Worm (Caenorhabditis elegans) whole organism, L4 larva: ENCODE data around the gene Y24F12A.1.

Experiments used
- D1046.2 ChIP-seq: fragments of 200-800 bp; sonication (Bioruptor generic); IDR thresholded peaks from 2 replicates; pipeline ENCODE4 v1.3.6; 2022; ENCODE audit warnings: missing genetic modification characterization, missing compliant biosample characterization
- T20F7.1 ChIP-seq: fragments of 200-800 bp; sonication (Bioruptor generic); optimal IDR thresholded peaks from 2 replicates; lab custom pipeline; 2018; ENCODE audit warnings: mild to moderate bottlenecking, missing genetic modification characterization, missing compliant biosample characterization
- T26A8.4 ChIP-seq: fragments of 200-800 bp; sonication (Bioruptor generic); IDR thresholded peaks from 2 replicates; pipeline ENCODE4 v1.3.6; 2022; ENCODE audit warnings: missing genetic modification characterization, missing compliant biosample characterization
- Y105C5A.15 ChIP-seq: fragments of 200-800 bp; sonication (Bioruptor generic); IDR thresholded peaks from 2 replicates; pipeline ENCODE4 v1.3.6; 2022; ENCODE audit warnings: missing genetic modification characterization, missing compliant biosample characterization
- Y48G9A.11 ChIP-seq: fragments of 200-800 bp; sonication (Bioruptor generic); IDR thresholded peaks from 2 replicates; pipeline ENCODE4 v1.3.6; 2022; ENCODE audit warnings: missing genetic modification reagents, missing genetic modification characterization, missing compliant biosample characterization
- Y75B8A.6 ChIP-seq: fragments of 200-800 bp; sonication (Bioruptor generic); IDR thresholded peaks from 2 replicates; pipeline ENCODE4 v1.3.6; 2022; ENCODE audit warnings: missing genetic modification reagents, missing genetic modification characterization, missing compliant biosample characterization
- ZK337.2 ChIP-seq: fragments of 200-800 bp; sonication (Bioruptor generic); IDR thresholded peaks from 2 replicates; pipeline ENCODE4 v1.3.6; 2022; ENCODE audit warnings: missing genetic modification reagents, missing genetic modification characterization, missing compliant biosample characterization
- aha-1 ChIP-seq: fragments of 150-350 bp; peaks from one replicate; lab custom pipeline; 2014; ENCODE audit warnings: missing biosample characterization, missing genetic modification characterization
- aly-2 ChIP-seq: sonication (generic microtip); optimal IDR thresholded peaks from 2 replicates; lab custom pipeline; 2018; ENCODE audit warnings: missing biosample characterization, missing genetic modification characterization
- ama-1 ChIP-seq: fragments of 150-350 bp; optimal IDR thresholded peaks from 2 replicates; lab custom pipeline; 2014; ENCODE audit warnings: inconsistent platforms, mixed read lengths
- arid-1 ChIP-seq: fragments of 200-800 bp; sonication (Bioruptor generic); conservative IDR thresholded peaks from 2 replicates; pipeline ENCODE4 v1.3.6; 2022; ENCODE audit warnings: missing genetic modification reagents, missing genetic modification characterization, missing compliant biosample characterization
- attf-4 ChIP-seq: sonication (generic microtip); optimal IDR thresholded peaks from 3 replicates; lab custom pipeline; 2017; ENCODE audit warnings: missing biosample characterization, missing genetic modification characterization
- ceh-62 ChIP-seq: sonication (generic microtip); optimal IDR thresholded peaks from 2 replicates; lab custom pipeline; 2017; ENCODE audit warnings: missing biosample characterization, missing genetic modification characterization
- ces-1 ChIP-seq: fragments of 150-350 bp; sonication (generic microtip); optimal IDR thresholded peaks from 4 replicates; lab custom pipeline; 2014; ENCODE audit warnings: missing biosample characterization, missing genetic modification reagents, missing genetic modification characterization
- daf-12 ChIP-seq: fragments of 150-350 bp; optimal IDR thresholded peaks from 2 replicates; lab custom pipeline; 2014; ENCODE audit warnings: missing biosample characterization, missing genetic modification reagents, missing genetic modification characterization
- daf-16 ChIP-seq, 3 experiments: sonication (generic microtip); optimal IDR thresholded peaks; 2 replicates each; lab custom pipeline; 2016 to 2017; ENCODE audit warnings: missing genetic modification characterization in 3 of 3, missing genetic modification reagents in 3 of 3, mild to moderate bottlenecking in 2 of 3, missing compliant biosample characterization in 2 of 3, missing biosample characterization in 1 of 3, moderate library complexity in 1 of 3
- daf-8 ChIP-seq: fragments of 200-800 bp; sonication (Bioruptor generic); IDR thresholded peaks from 2 replicates; pipeline ENCODE4 v1.3.6; 2022; ENCODE audit warnings: missing genetic modification characterization, missing compliant biosample characterization
- dmd-6 ChIP-seq: fragments of 200-800 bp; sonication (Bioruptor generic); IDR thresholded peaks from 2 replicates; pipeline ENCODE4 v1.3.6; 2022; ENCODE audit warnings: missing genetic modification reagents, missing genetic modification characterization, missing compliant biosample characterization
- dmd-8 ChIP-seq: fragments of 200-800 bp; sonication (Bioruptor generic); IDR thresholded peaks from 2 replicates; pipeline ENCODE4 v1.3.6; 2022; ENCODE audit warnings: missing genetic modification characterization, missing compliant biosample characterization
- dmd-9 ChIP-seq: fragments of 200-800 bp; sonication (Bioruptor generic); IDR thresholded peaks from 2 replicates; pipeline ENCODE4 v1.3.6; 2022; ENCODE audit warnings: missing genetic modification reagents, missing genetic modification characterization, missing compliant biosample characterization
- egl-43 ChIP-seq: fragments of 200-800 bp; sonication (Bioruptor generic); IDR thresholded peaks from 2 replicates; pipeline ENCODE4 v1.3.6; 2022; ENCODE audit warnings: missing genetic modification reagents, missing genetic modification characterization, missing compliant biosample characterization
- gei-8 ChIP-seq: fragments of 200-800 bp; sonication (Bioruptor generic); optimal IDR thresholded peaks from 2 replicates; lab custom pipeline; 2018; ENCODE audit warnings: mild to moderate bottlenecking, missing genetic modification characterization, missing compliant biosample characterization
- hlh-11 ChIP-seq: fragments of 200-800 bp; sonication (Bioruptor generic); optimal IDR thresholded peaks from 2 replicates; lab custom pipeline; 2018; ENCODE audit warnings: mild to moderate bottlenecking, missing genetic modification characterization, missing compliant biosample characterization
- hlh-30 ChIP-seq: sonication (generic microtip); optimal IDR thresholded peaks from 2 replicates; lab custom pipeline; 2017; ENCODE audit warnings: antibody characterized with exemption, mild to moderate bottlenecking, missing genetic modification characterization, missing compliant biosample characterization; ENCODE audit not compliant: insufficient read depth
- hmg-1.1 ChIP-seq: fragments of 200-800 bp; sonication (Bioruptor generic); IDR thresholded peaks from 2 replicates; pipeline ENCODE4 v1.3.6; 2022; ENCODE audit warnings: missing genetic modification reagents, missing genetic modification characterization, missing compliant biosample characterization
- jun-1 ChIP-seq: fragments of 150-350 bp; optimal IDR thresholded peaks from 2 replicates; lab custom pipeline; 2014; ENCODE audit warnings: missing biosample characterization, missing genetic modification reagents, missing genetic modification characterization
- lin-1 ChIP-seq: fragments of 200-800 bp; sonication (Bioruptor generic); IDR thresholded peaks from 2 replicates; pipeline ENCODE4 v1.3.6; 2022; ENCODE audit warnings: missing genetic modification reagents, missing genetic modification characterization, missing compliant biosample characterization
- lin-15B ChIP-seq: fragments of 150-350 bp; sonication (generic microtip); optimal IDR thresholded peaks from 3 replicates; lab custom pipeline; 2014; ENCODE audit warnings: missing biosample characterization, missing genetic modification characterization
- lin-38 ChIP-seq: fragments of 200-800 bp; sonication (Bioruptor generic); IDR thresholded peaks from 2 replicates; pipeline ENCODE4 v1.3.6; 2022; ENCODE audit warnings: missing genetic modification reagents, missing genetic modification characterization, missing compliant biosample characterization
- lir-3 ChIP-seq: sonication (generic microtip); optimal IDR thresholded peaks from 2 replicates; lab custom pipeline; 2016; ENCODE audit warnings: mild to moderate bottlenecking, missing genetic modification characterization, missing compliant biosample characterization
- madf-5 ChIP-seq, 2 experiments: fragments of 200-800 bp; sonication (Bioruptor generic); IDR thresholded peaks; 2 replicates each; pipeline ENCODE4 v1.3.6; 2022; ENCODE audit warnings: missing compliant biosample characterization in 2 of 2, missing genetic modification characterization in 2 of 2
- madf-9 ChIP-seq: fragments of 200-800 bp; sonication (Bioruptor generic); conservative IDR thresholded peaks from 2 replicates; pipeline ENCODE4 v1.3.6; 2022; ENCODE audit warnings: missing genetic modification reagents, missing genetic modification characterization, missing compliant biosample characterization
- mdt-29 ChIP-seq: fragments of 200-800 bp; sonication (Bioruptor generic); IDR thresholded peaks from 2 replicates; pipeline ENCODE4 v1.3.6; 2022; ENCODE audit warnings: missing genetic modification reagents, missing genetic modification characterization, missing compliant biosample characterization
- mep-1 ChIP-seq: fragments of 150-350 bp; sonication (generic microtip); optimal IDR thresholded peaks from 3 replicates; lab custom pipeline; 2014; ENCODE audit warnings: missing biosample characterization, missing genetic modification characterization
- mxl-3 ChIP-seq: fragments of 200-800 bp; sonication (Bioruptor generic); optimal IDR thresholded peaks from 2 replicates; lab custom pipeline; 2018; ENCODE audit warnings: mild to moderate bottlenecking, missing genetic modification characterization, missing compliant biosample characterization
- nhr-10 ChIP-seq: fragments of 150-350 bp; optimal IDR thresholded peaks from 2 replicates; lab custom pipeline; 2014; ENCODE audit warnings: missing biosample characterization, missing genetic modification characterization
- nhr-102 ChIP-seq: sonication (generic microtip); optimal IDR thresholded peaks from 2 replicates; lab custom pipeline; 2016; ENCODE audit warnings: mild to moderate bottlenecking, missing genetic modification characterization, moderate library complexity, missing compliant biosample characterization
- nhr-111 ChIP-seq: fragments of 200-800 bp; sonication (Bioruptor generic); optimal IDR thresholded peaks from 2 replicates; lab custom pipeline; 2018; ENCODE audit warnings: mild to moderate bottlenecking, missing genetic modification characterization, missing compliant biosample characterization
- nhr-237 ChIP-seq: sonication (generic microtip); optimal IDR thresholded peaks from 2 replicates; lab custom pipeline; 2017; ENCODE audit warnings: missing biosample characterization, missing genetic modification characterization
- nhr-28 ChIP-seq: fragments of 150-350 bp; optimal IDR thresholded peaks from 2 replicates; lab custom pipeline; 2014; ENCODE audit warnings: missing biosample characterization, missing genetic modification characterization
- nhr-48 ChIP-seq: sonication (generic microtip); optimal IDR thresholded peaks from 2 replicates; lab custom pipeline; 2016; ENCODE audit warnings: mild to moderate bottlenecking, missing genetic modification characterization, missing compliant biosample characterization
- nhr-76 ChIP-seq: fragments of 150-350 bp; optimal IDR thresholded peaks from 2 replicates; lab custom pipeline; 2014; ENCODE audit warnings: missing biosample characterization, missing genetic modification characterization
- pha-4 ChIP-seq, 2 experiments: fragments of 150-350 bp in 1 of 2; fragments of 200-800 bp in 1 of 2; sonication (Bioruptor generic) in 1 of 2; IDR thresholded peaks in 1 of 2; optimal IDR thresholded peaks in 1 of 2; 2 replicates each; pipeline versions ENCODE4 v1.3.6 to Lab custom; 2014 to 2022; ENCODE audit warnings: missing genetic modification characterization in 2 of 2, missing genetic modification reagents in 2 of 2, missing biosample characterization in 1 of 2, missing compliant biosample characterization in 1 of 2
- saeg-2 ChIP-seq: fragments of 200-800 bp; sonication (Bioruptor generic); IDR thresholded peaks from 2 replicates; pipeline ENCODE4 v1.3.6; 2022; ENCODE audit warnings: missing genetic modification reagents, missing genetic modification characterization, missing compliant biosample characterization
- spr-3 ChIP-seq: fragments of 200-800 bp; sonication (Bioruptor generic); optimal IDR thresholded peaks from 2 replicates; lab custom pipeline; 2018; ENCODE audit warnings: mild to moderate bottlenecking, missing genetic modification characterization, missing compliant biosample characterization
- tra-1 ChIP-seq: fragments of 200-800 bp; sonication (Bioruptor generic); IDR thresholded peaks from 2 replicates; pipeline ENCODE4 v1.3.6; 2022; ENCODE audit warnings: missing genetic modification reagents, missing genetic modification characterization, missing compliant biosample characterization
- unc-130 ChIP-seq: sonication (generic microtip); optimal IDR thresholded peaks from 2 replicates; lab custom pipeline; 2016; ENCODE audit warnings: missing genetic modification reagents, missing genetic modification characterization, missing compliant biosample characterization
- unc-39 ChIP-seq: sonication (generic microtip); optimal IDR thresholded peaks from 2 replicates; lab custom pipeline; 2017; ENCODE audit warnings: missing biosample characterization, missing genetic modification characterization
- unc-62 ChIP-seq, 3 experiments: fragments of 150-350 bp in 1 of 3; sonication (generic microtip); optimal IDR thresholded peaks in 2 of 3; peaks in 1 of 3; 1 replicate in 1 of 3; 2 replicates in 2 of 3; lab custom pipeline; 2014 to 2017; ENCODE audit warnings: missing biosample characterization in 3 of 3, missing genetic modification characterization in 3 of 3, missing genetic modification reagents in 3 of 3, missing genotype in 1 of 3
- zag-1 ChIP-seq: fragments of 150-350 bp; optimal IDR thresholded peaks from 2 replicates; lab custom pipeline; 2014; ENCODE audit warnings: missing biosample characterization, missing genetic modification characterization
- zip-2 ChIP-seq: fragments of 150-350 bp; optimal IDR thresholded peaks from 2 replicates; lab custom pipeline; 2014; ENCODE audit warnings: missing biosample characterization, missing genetic modification characterization
- ztf-11 ChIP-seq: fragments of 150-350 bp; optimal IDR thresholded peaks from 2 replicates; lab custom pipeline; 2014; ENCODE audit warnings: missing biosample characterization, missing genetic modification characterization

The Y24F12A.1 gene

DNA sequence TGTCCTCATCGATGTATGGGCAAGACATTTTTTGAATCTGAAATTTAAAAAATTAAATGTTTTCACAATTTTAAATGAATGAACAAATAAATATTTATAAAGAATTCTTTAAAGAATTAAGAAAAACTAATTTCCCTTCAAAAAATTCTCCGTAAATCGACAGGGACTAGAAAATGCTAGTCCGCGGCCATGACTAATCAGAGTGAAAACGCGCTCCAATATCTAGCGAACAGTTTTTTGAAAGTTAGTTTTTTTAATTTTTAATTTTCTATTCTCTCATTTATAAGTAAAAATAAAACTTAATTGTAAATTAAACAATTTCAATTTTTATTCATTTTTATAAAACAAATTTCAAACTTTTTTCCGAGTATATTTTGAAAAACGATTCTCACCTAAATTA is 12.2 kb upstream of the Y24F12A.1 start (continued):
- TF ChIP-seq dmd-9 (GFP tag; lab: Robert Waterston, UW) (no peak), nhr-28 (tag; lab: Kevin White, UChicago) (no peak), nhr-48 (tag; lab: Kevin White, UChicago) (no peak), madf-5 (GFP tag; IDR thresholded peaks at IDR 0.05; lab: Robert Waterston, UW) (no peak), arid-1 (no peak), D1046.2 (GFP tag; lab: Robert Waterston, UW) (no peak), daf-8 (GFP tag; lab: Robert Waterston, UW) (no peak), mep-1 (tag; lab: Kevin White, UChicago) (no peak), pha-4 (GFP tag; IDR thresholded peaks at IDR 0.05; lab: Robert Waterston, UW) (no peak), pha-4 (tag; optimal IDR thresholded peaks at IDR 0.05; lab: Kevin White, UChicago) (no peak), ama-1 (lab: Kevin White, UChicago) (no peak), jun-1 (tag; lab: Kevin White, UChicago) (no peak), T20F7.1 (no peak), nhr-111 (GFP tag; lab: Kevin White, UChicago) (no peak), attf-4 (tag; lab: Kevin White, UChicago) (no peak), unc-130 (GFP tag; lab: Kevin White, UChicago) (peak; percentile 52), dmd-6 (GFP tag; lab: Robert Waterston, UW) (no peak), saeg-2 (GFP tag; lab: Robert Waterston, UW) (no peak), hlh-30 (tag; lab: Kevin White, UChicago) (no peak), lin-1 (0 out of 2 replicates have a peak, but pooled peaks have one; percentile 25), egl-43 (GFP tag; lab: Robert Waterston, UW) (no peak), aly-2 (tag; lab: Kevin White, UChicago) (no peak), daf-12 (no peak), lir-3 (tag; lab: Kevin White, UChicago) (no peak), hmg-1.1 (no peak), dmd-8 (GFP tag; lab: Robert Waterston, UW) (no peak), madf-9 (GFP tag; lab: Robert Waterston, UW) (0 out of 2 replicates have a peak, but pooled peaks have one; percentile 18), T26A8.4 (no peak), unc-62 (GFP tag; optimal IDR thresholded peaks at IDR 0.05 in 1 of 2; lab: Kevin White, UChicago) (no peak), unc-62 (tag; optimal IDR thresholded peaks at IDR 0.05; lab: Kevin White, UChicago) (no peak), ZK337.2 (GFP tag; lab: Robert Waterston, UW) (no peak), spr-3 (GFP tag; lab: Kevin White, UChicago) (no peak), gei-8 (GFP tag; lab: Kevin White, UChicago) (no peak), ztf-11 (tag; lab: Kevin White, UChicago) (no peak), nhr-76 (no peak), nhr-102 (tag; lab: Kevin White, UChicago) (no peak), lin-38 (GFP tag; lab: Robert Waterston, UW) (peak; percentile 49), nhr-10 (tag; lab: Kevin White, UChicago) (no peak), zip-2 (no peak), ces-1 (no peak), mxl-3 (GFP tag; lab: Kevin White, UChicago) (no peak), nhr-237 (tag; lab: Kevin White, UChicago) (no peak), Y105C5A.15 (GFP tag; lab: Robert Waterston, UW) (no peak), tra-1 (no peak), zag-1 (no peak), daf-16 (GFP tag; optimal IDR thresholded peaks at IDR 0.05; lab: Kevin White, UChicago) (no peak), daf-16 (tag; optimal IDR thresholded peaks at IDR 0.05; lab: Kevin White, UChicago) (peak; percentile 19), mdt-29 (no peak), Y48G9A.11 (GFP tag; lab: Robert Waterston, UW) (no peak), ceh-62 (tag; lab: Kevin White, UChicago) (no peak), aha-1 (tag; lab: Kevin White, UChicago) (no peak), unc-39 (tag; lab: Kevin White, UChicago) (no peak), Y75B8A.6 (GFP tag; lab: Robert Waterston, UW) (no peak), hlh-11 (tag; lab: Kevin White, UChicago) (no peak), lin-15B (tag; lab: Kevin White, UChicago) (no peak)
